Worm (Caenorhabditis elegans) whole organism, midembryonic: ENCODE results near the gene H40L08.8.
A peak's percentile ranks its signal among the peaks of the same experiment; 100 is the strongest.

Source experiments
- T22C8.4 ChIP-seq: fragments of 200-800 bp; sonication (Bioruptor generic); IDR thresholded peaks from 2 replicates; pipeline ENCODE4 v1.3.6; 2022; ENCODE audit warnings: missing genetic modification characterization, missing compliant biosample characterization
- cog-1 ChIP-seq: sonication (generic microtip); optimal IDR thresholded peaks from 2 replicates; lab custom pipeline; 2016; ENCODE audit warnings: missing genetic modification characterization, missing compliant biosample characterization
- flt-1 ChIP-seq: fragments of 200-800 bp; sonication (Bioruptor generic); IDR thresholded peaks from 2 replicates; pipeline ENCODE4 v1.3.6; 2022; ENCODE audit warnings: missing genetic modification characterization, missing compliant biosample characterization
- klf-2 ChIP-seq: fragments of 200-800 bp; sonication (Bioruptor generic); conservative IDR thresholded peaks from 2 replicates; pipeline ENCODE4 v1.3.6; 2022; ENCODE audit warnings: missing genetic modification reagents, missing genetic modification characterization, missing compliant biosample characterization
- med-1 ChIP-seq: sonication (generic microtip); optimal IDR thresholded peaks from 2 replicates; lab custom pipeline; 2017; ENCODE audit warnings: missing genetic modification characterization, mild to moderate bottlenecking, missing compliant biosample characterization, antibody characterized with exemption, missing genetic modification reagents; ENCODE audit not compliant: insufficient read depth
- ref-1 ChIP-seq: fragments of 200-800 bp; sonication (Bioruptor generic); conservative IDR thresholded peaks from 2 replicates; pipeline ENCODE4 v1.3.6; 2022; ENCODE audit warnings: missing genetic modification reagents, missing genetic modification characterization, missing compliant biosample characterization
- tab-1 ChIP-seq: fragments of 200-800 bp; sonication (Bioruptor generic); IDR thresholded peaks from 2 replicates; pipeline ENCODE4 v1.3.6; 2022; ENCODE audit warnings: missing genetic modification characterization, missing compliant biosample characterization
- ztf-23 ChIP-seq: fragments of 200-800 bp; sonication (Bioruptor generic); IDR thresholded peaks from 2 replicates; pipeline ENCODE4 v1.3.6; 2022; ENCODE audit warnings: missing genetic modification reagents, missing genetic modification characterization, missing compliant biosample characterization
- ztf-29 ChIP-seq: fragments of 200-800 bp; sonication (Bioruptor generic); IDR thresholded peaks from 2 replicates; pipeline ENCODE4 v1.3.6; 2022; ENCODE audit warnings: missing genetic modification reagents, missing genetic modification characterization, missing compliant biosample characterization

The H40L08.8 gene

DNA sequence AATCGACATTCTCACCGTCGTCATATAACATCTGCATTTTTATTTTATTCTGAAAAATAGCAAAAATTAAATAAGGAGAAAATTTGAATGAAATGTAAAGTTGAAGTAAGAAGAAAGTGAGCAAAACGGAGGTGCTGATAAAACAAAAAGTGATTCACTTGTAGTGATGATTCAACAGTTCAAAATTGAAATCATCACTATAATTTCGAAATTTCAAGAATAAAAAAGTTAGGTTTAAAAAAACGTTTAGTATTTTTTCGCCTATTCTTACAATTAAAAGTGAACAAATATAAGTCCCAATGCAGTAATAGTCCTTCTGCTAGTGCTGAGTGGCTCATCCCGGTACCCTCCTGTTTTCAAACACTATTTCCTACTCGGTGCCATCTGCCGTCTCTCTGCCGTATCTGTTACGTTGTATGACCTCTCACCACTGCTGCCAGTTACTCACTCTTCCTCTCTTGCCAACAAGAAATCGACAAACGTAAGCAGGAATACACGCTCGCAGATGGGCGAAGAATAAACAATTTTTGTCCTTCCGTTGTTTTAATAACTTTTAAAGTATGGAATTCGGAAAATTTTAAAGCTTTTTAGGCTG is 23.0 kb upstream of the H40L08.8 start, which contains the start of gene dhhc-1:
Gene dhhc-1 (minus strand): TSS at position 51 of the 595 bp plus-strand sequence.
- peak; percentile 3 for TF ChIP-seq cog-1 (tag; lab: Kevin White, UChicago)
- TF ChIP-seq flt-1, result 0 out of 2 replicates have a peak, but pooled peaks have one; percentile 12
- no peak for TF ChIP-seq ztf-29 (GFP tag; lab: Robert Waterston, UW)
- 0 out of 2 replicates have a peak, but pooled peaks have one; percentile 26 for TF ChIP-seq ztf-23 (GFP tag; lab: Robert Waterston, UW)
- no peak for TF ChIP-seq ref-1 (GFP tag; lab: Robert Waterston, UW)
- TF ChIP-seq klf-2 (GFP tag; lab: Robert Waterston, UW), result no peak
- no peak for TF ChIP-seq med-1
- 0 out of 2 replicates have a peak, but pooled peaks have one; percentile 45 for TF ChIP-seq tab-1

DNA sequence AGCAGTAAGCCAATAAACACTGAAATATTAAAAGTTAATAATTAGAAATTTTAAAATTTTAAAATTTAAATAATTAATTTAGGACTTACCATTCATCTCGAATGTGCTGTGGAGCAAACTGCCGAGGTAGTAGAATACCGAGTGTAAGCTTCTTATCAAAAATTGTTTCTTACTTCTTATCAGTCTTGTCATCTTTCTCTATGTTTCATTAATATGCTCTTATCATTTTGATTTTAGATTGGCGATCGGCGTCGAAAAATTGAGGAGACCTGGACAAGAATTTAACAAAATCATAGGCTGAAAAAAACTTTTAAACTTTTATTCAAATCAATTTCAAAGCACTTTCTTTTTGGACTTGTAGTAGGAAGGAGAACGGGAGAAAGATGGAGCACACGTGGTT is 20.3 kb upstream of the H40L08.8 start, which contains the start of gene F09B12.3:
Gene F09B12.3 (minus strand): TSS at position 192 of the 400 bp plus-strand sequence.
- TF ChIP-seq ref-1 (GFP tag; lab: Robert Waterston, UW) (no peak), klf-2 (GFP tag; lab: Robert Waterston, UW) (no peak), ztf-29 (GFP tag; lab: Robert Waterston, UW) (no peak), med-1 (no peak), tab-1 (no peak)

DNA sequence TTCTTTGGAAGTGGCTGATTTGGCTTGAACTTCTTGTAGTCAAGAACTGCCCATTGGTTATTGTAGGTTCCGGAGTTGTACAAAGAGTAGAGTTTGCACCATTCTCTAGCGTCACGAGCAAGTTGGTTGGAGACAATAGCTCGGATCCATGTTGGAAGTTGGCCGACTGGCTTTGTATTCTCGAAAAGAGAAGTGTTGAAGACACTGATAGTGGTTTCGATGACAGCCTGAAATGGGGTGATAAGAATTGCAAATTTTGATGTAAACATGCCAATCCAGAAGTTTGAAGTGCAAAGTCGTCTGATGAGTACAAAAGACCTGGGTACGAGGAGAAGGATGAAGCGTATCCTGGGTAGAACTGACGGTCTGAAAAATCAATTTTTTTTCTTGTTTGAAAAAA is 18.8 kb upstream of the H40L08.8 start:
- TF ChIP-seq T22C8.4 (GFP tag; lab: Robert Waterston, UW), result no peak

DNA sequence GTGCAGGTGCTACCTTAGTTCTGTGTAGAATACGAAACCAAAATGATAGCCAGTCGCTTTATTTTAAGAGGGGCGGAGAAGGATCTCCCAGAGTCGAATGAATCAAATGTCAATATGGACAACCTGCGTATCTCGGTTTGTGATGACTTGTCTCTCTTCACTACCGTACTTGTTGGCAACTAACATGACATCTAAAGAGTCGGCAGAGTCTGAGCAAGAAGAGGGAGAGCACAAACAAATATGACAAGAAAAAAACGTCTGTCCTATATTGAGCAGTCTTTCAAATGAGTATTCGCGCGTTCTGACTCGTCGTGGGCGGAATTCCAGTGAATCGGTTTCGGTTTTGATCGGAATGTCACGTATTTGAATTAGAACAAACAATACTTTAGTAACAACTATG is 17.5 kb upstream of the H40L08.8 start, which contains the start of gene F09B12.7:
Gene F09B12.7 (minus strand): TSS at position 101 of the 400 bp plus-strand sequence.
- TF ChIP-seq klf-2 (GFP tag; lab: Robert Waterston, UW) (no peak), ztf-29 (GFP tag; lab: Robert Waterston, UW) (no peak), ref-1 (GFP tag; lab: Robert Waterston, UW) (no peak), flt-1 (no peak), ztf-23 (GFP tag; lab: Robert Waterston, UW) (no peak), cog-1 (tag; lab: Kevin White, UChicago) (no peak), T22C8.4 (GFP tag; lab: Robert Waterston, UW) (no peak), med-1 (no peak), tab-1 (no peak)

DNA sequence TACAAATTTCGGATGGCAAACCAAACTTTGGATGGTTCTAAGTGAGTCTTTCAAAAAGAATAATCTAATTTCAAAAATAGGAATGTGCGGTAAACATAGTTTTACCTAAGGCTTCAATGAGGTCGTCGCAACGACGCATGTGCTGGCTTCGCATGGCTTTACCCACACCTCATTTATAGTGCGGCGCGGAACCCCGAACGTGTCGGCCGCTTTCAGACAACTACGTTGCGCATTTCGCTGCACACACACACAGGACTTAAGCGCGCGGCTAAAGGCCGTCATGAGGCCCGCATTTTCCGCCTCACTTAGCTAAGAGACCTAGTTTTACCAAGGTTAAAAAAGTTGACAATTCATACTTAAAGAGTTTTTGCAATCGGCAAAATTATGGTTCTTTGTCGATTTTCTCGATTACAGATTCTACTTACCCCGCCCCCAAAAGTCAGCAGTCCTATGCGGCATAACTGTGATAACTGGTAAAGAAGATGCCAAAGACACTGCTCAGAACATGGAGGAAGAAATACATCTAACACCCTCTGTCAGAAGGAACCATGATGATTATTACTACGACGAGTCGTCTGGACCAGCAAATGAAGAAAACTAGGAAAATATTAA is 15.4 kb upstream of the H40L08.8 start:
- TF ChIP-seq tab-1, result 0 out of 2 replicates have a peak, but pooled peaks have one; percentile 46
- no peak for TF ChIP-seq flt-1
- no peak for TF ChIP-seq ztf-29 (GFP tag; lab: Robert Waterston, UW)
- no peak for TF ChIP-seq ztf-23 (GFP tag; lab: Robert Waterston, UW)
- TF ChIP-seq cog-1 (tag; lab: Kevin White, UChicago), result no peak
- TF ChIP-seq ref-1 (GFP tag; lab: Robert Waterston, UW), result no peak

DNA sequence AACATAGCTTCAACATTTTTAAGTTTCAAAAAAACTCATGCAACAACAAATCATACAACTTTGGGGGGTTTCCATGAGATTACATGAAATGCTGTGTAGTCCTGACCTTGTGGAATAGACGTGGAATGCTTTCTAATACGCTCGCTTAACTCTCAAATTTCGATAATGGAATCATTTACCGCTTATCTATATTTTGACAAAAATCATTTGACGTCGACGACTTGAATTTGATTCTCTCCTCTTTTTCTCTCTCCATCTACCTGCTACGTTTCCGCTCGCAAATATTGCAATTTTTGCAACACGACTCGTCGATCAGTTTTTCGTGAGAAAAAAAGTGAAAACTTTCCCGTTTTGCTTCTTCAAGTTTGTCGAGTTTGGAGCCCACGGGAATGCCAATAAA is 11.7 kb upstream of the H40L08.8 start, which contains the start of gene flr-4:
Gene flr-4 (plus strand): TSS at position 275 of the 400 bp plus-strand sequence.
- TF ChIP-seq ztf-29 (GFP tag; lab: Robert Waterston, UW), result no peak
- no peak for TF ChIP-seq med-1
- no peak for TF ChIP-seq klf-2 (GFP tag; lab: Robert Waterston, UW)
- no peak for TF ChIP-seq ref-1 (GFP tag; lab: Robert Waterston, UW)
- TF ChIP-seq flt-1, result no peak
- no peak for TF ChIP-seq tab-1
- no peak for TF ChIP-seq T22C8.4 (GFP tag; lab: Robert Waterston, UW)
- TF ChIP-seq cog-1 (tag; lab: Kevin White, UChicago), result no peak
- TF ChIP-seq ztf-23 (GFP tag; lab: Robert Waterston, UW), result no peak

DNA sequence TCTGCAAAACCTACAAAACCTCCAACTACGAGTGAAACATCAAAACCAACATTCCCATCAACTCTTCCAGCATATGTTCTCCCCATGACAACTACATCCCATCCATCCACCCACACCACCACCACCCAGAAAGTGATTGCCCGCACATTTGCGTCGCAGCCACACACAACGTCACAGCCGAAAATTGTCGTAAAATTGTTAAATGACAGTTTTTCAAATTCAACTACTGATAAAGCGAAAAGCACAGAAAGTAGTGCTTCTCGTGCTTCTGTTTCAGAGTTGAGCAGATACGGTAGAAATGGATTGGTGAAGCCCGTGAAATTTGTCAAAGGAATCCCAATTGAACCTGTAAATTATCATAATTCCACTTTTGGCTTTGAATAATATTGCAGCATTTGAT is 10.3 kb upstream of the H40L08.8 start:
- TF ChIP-seq ref-1 (GFP tag; lab: Robert Waterston, UW) (no peak), ztf-29 (GFP tag; lab: Robert Waterston, UW) (no peak), klf-2 (GFP tag; lab: Robert Waterston, UW) (no peak)

DNA sequence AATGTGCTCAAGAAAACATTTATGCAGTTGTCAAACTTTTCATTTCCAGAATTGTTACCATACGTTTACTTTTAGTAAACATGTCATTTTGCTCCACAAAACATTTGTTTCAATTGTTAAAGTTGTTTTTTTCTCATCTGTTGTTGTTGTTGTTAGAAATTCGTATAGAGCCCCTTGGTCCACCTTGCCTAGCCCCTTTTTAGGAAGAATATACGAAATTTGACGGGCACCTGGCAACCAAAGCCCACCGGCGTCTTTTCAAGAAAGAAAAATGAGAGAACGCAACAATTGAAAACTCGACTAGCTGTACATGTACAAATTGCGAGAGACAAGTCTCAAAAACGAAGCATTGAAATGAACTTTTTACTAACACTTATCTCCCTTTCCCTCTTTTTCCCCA is 7.0 kb upstream of the H40L08.8 start, which contains the start of gene F09B12.5:
Gene F09B12.5 (plus strand): TSS at position 301 of the 400 bp plus-strand sequence.
- no peak for TF ChIP-seq flt-1
- no peak for TF ChIP-seq ztf-23 (GFP tag; lab: Robert Waterston, UW)
- no peak for TF ChIP-seq klf-2 (GFP tag; lab: Robert Waterston, UW)
- TF ChIP-seq ztf-29 (GFP tag; lab: Robert Waterston, UW), result no peak
- no peak for TF ChIP-seq T22C8.4 (GFP tag; lab: Robert Waterston, UW)
- TF ChIP-seq ref-1 (GFP tag; lab: Robert Waterston, UW), result no peak
- no peak for TF ChIP-seq tab-1
- no peak for TF ChIP-seq cog-1 (tag; lab: Kevin White, UChicago)
- no peak for TF ChIP-seq med-1

DNA sequence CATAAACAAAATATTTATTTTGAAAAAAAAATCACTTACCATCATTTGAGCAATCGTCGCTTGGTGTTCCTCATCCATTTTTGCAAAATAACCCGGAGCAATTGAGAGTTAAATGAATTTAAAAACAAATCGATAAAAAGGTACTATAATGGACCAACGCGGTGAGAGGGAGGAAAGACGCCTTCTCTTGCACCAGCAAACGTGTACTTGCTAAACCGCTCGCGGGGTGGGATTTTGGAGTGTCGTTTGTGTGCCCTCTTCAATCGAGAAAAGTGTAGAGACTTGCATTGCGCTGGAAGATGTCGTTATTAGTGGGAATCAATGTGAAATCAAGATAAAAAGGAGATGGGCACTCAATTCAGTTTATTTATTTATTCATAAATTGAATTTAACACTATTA is 6.4 kb upstream of the H40L08.8 start, which contains the start of gene H40L08.1:
Gene H40L08.1 (minus strand): TSS at position 292 of the 400 bp plus-strand sequence.
- TF ChIP-seq T22C8.4 (GFP tag; lab: Robert Waterston, UW) (no peak), ztf-23 (GFP tag; lab: Robert Waterston, UW) (no peak), flt-1 (no peak), klf-2 (GFP tag; lab: Robert Waterston, UW) (no peak)

DNA sequence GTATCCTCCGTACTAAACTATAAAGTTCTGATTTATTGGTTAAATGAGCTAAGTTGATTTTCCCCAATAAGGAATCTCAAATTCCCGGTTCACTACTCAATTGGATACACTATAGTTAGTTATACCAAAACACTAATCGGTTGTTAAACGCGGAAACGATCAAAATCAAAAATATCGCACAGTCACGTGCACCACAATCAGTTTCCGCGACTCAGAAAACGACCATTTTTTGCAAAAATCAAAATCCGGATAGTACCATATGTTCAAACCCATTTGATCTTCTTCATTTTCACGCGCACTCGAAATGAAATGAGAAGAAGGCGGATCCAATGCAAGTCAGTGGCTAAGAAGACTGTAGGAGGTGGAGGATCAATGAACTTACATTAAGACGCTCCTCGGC is 4.1 kb upstream of the H40L08.8 start:
- TF ChIP-seq ref-1 (GFP tag; lab: Robert Waterston, UW) (no peak), flt-1 (no peak), klf-2 (GFP tag; lab: Robert Waterston, UW) (no peak), ztf-23 (GFP tag; lab: Robert Waterston, UW) (no peak), T22C8.4 (GFP tag; lab: Robert Waterston, UW) (no peak), ztf-29 (GFP tag; lab: Robert Waterston, UW) (no peak), cog-1 (tag; lab: Kevin White, UChicago) (no peak), med-1 (no peak), tab-1 (no peak)
